Fruit fly (Drosophila melanogaster) whole organism, prepupa: ENCODE results near the gene GstD10.

Experiments used
- CG10631 ChIP-seq: fragments of 200-800 bp; sonication (Bioruptor generic); optimal IDR thresholded peaks from 2 replicates; lab custom pipeline; 2016; ENCODE audit warnings: missing biosample characterization, missing genetic modification characterization
- CG11762 ChIP-seq: fragments of 200-800 bp; sonication (Bioruptor generic); optimal IDR thresholded peaks from 3 replicates; lab custom pipeline; 2016; ENCODE audit warnings: missing biosample characterization, missing genetic modification characterization; ENCODE audit not compliant: insufficient read depth
- CG15336 ChIP-seq: fragments of 200-800 bp; sonication (Bioruptor generic); IDR thresholded peaks from 2 replicates; pipeline ENCODE4 v1.3.6; 2022; ENCODE audit warnings: missing biosample characterization, missing genetic modification characterization
- CG1621 ChIP-seq: fragments of 200-800 bp; sonication (Bioruptor generic); optimal IDR thresholded peaks from 3 replicates; lab custom pipeline; 2018; ENCODE audit warnings: missing biosample characterization, mild to moderate bottlenecking, missing genetic modification characterization
- CG16779 ChIP-seq: fragments of 200-800 bp; sonication (Bioruptor generic); optimal IDR thresholded peaks from 3 replicates; lab custom pipeline; 2017; ENCODE audit warnings: missing biosample characterization, mild to moderate bottlenecking, missing genetic modification characterization
- CG3032 ChIP-seq: fragments of 200-800 bp; optimal IDR thresholded peaks from 2 replicates; lab custom pipeline; 2019; ENCODE audit warnings: missing biosample characterization, mild to moderate bottlenecking, missing genetic modification characterization, moderate library complexity
- CG32006 ChIP-seq: fragments of 200-800 bp; sonication (Bioruptor generic); optimal IDR thresholded peaks from 3 replicates; lab custom pipeline; 2017; ENCODE audit warnings: missing biosample characterization, mild to moderate bottlenecking, missing genetic modification characterization
- CG34406 ChIP-seq: fragments of 200-800 bp; sonication (Bioruptor generic); optimal IDR thresholded peaks from 3 replicates; lab custom pipeline; 2016; ENCODE audit warnings: missing biosample characterization, missing genetic modification characterization
- CG3919 ChIP-seq: fragments of 200-800 bp; sonication (Bioruptor generic); optimal IDR thresholded peaks from 3 replicates; lab custom pipeline; 2016; ENCODE audit warnings: missing biosample characterization, missing genetic modification characterization
- CG6163 ChIP-seq: fragments of 200-800 bp; sonication (Bioruptor generic); IDR thresholded peaks from 3 replicates; pipeline ENCODE4 v1.3.6; 2022; ENCODE audit warnings: missing biosample characterization, missing genetic modification characterization
- CG6276 ChIP-seq: fragments of 200-800 bp; sonication (Bioruptor generic); optimal IDR thresholded peaks from 2 replicates; lab custom pipeline; 2017; ENCODE audit warnings: missing biosample characterization, mild to moderate bottlenecking, missing genetic modification characterization
- CG6854 ChIP-seq: fragments of 200-800 bp; sonication (Bioruptor generic); optimal IDR thresholded peaks from 2 replicates; lab custom pipeline; 2017; ENCODE audit warnings: missing biosample characterization, mild to moderate bottlenecking, missing genetic modification characterization
- CG7368 ChIP-seq: fragments of 200-800 bp; sonication (Bioruptor generic); optimal IDR thresholded peaks from 3 replicates; lab custom pipeline; 2016; ENCODE audit warnings: missing biosample characterization, missing genetic modification characterization
- CG8319 ChIP-seq: fragments of 200-800 bp; sonication (Bioruptor generic); optimal IDR thresholded peaks from 3 replicates; lab custom pipeline; 2016; ENCODE audit warnings: missing biosample characterization, missing genetic modification characterization
- CG8632 ChIP-seq: fragments of 200-800 bp; sonication (Bioruptor generic); optimal IDR thresholded peaks from 3 replicates; lab custom pipeline; 2016; ENCODE audit warnings: missing biosample characterization, missing genetic modification characterization
- CG9139 ChIP-seq: fragments of 200-800 bp; sonication (Bioruptor generic); optimal IDR thresholded peaks from 3 replicates; lab custom pipeline; 2017; ENCODE audit warnings: missing biosample characterization, mild to moderate bottlenecking, missing genetic modification characterization
- Eip75B ChIP-seq: fragments of 200-800 bp; sonication (Bioruptor generic); optimal IDR thresholded peaks from 3 replicates; lab custom pipeline; 2016; ENCODE audit warnings: missing biosample characterization, missing genetic modification characterization
- Eip78C ChIP-seq: fragments of 200-800 bp; sonication (Bioruptor generic); peaks from one replicate; lab custom pipeline; 2016; ENCODE audit warnings: missing biosample characterization, missing genetic modification characterization
- Eip93F ChIP-seq: fragments of 200-800 bp; sonication (Bioruptor generic); optimal IDR thresholded peaks from 2 replicates; lab custom pipeline; 2016; ENCODE audit warnings: missing biosample characterization, mild to moderate bottlenecking, missing genetic modification characterization
- Ets21C ChIP-seq: fragments of 200-800 bp; sonication (Bioruptor generic); optimal IDR thresholded peaks from 3 replicates; lab custom pipeline; 2016; ENCODE audit warnings: missing biosample characterization, missing genetic modification characterization
- Ets96B ChIP-seq: fragments of 200-800 bp; optimal IDR thresholded peaks from 2 replicates; lab custom pipeline; 2019; ENCODE audit warnings: missing biosample characterization, mild to moderate bottlenecking, missing genetic modification characterization, moderate library complexity
- Hr38 ChIP-seq: sonication (Bioruptor generic); optimal IDR thresholded peaks from 2 replicates; lab custom pipeline; 2016; ENCODE audit warnings: missing biosample characterization, missing genetic modification characterization
- Hr39 ChIP-seq: fragments of 200-800 bp; sonication (Bioruptor generic); optimal IDR thresholded peaks from 2 replicates; lab custom pipeline; 2016; ENCODE audit warnings: missing biosample characterization, missing genetic modification characterization
- Lpt ChIP-seq: fragments of 200-800 bp; sonication (Bioruptor generic); optimal IDR thresholded peaks from 3 replicates; lab custom pipeline; 2016; ENCODE audit warnings: missing biosample characterization, missing genetic modification characterization
- Met ChIP-seq: fragments of 200-800 bp; sonication (Bioruptor generic); optimal IDR thresholded peaks from 3 replicates; lab custom pipeline; 2016; ENCODE audit warnings: missing biosample characterization, missing genetic modification characterization
- Sox14 ChIP-seq: fragments of 200-800 bp; sonication (Bioruptor generic); optimal IDR thresholded peaks from 3 replicates; lab custom pipeline; 2016; ENCODE audit warnings: missing biosample characterization, missing genetic modification characterization
- Sox15 ChIP-seq: fragments of 200-800 bp; sonication (Bioruptor generic); optimal IDR thresholded peaks from 3 replicates; lab custom pipeline; 2016; ENCODE audit warnings: missing biosample characterization, missing genetic modification characterization
- achi ChIP-seq: fragments of 200-800 bp; sonication (Bioruptor generic); optimal IDR thresholded peaks from 3 replicates; lab custom pipeline; 2016; ENCODE audit warnings: missing biosample characterization, missing genetic modification characterization
- cyc ChIP-seq: fragments of 200-800 bp; sonication (Bioruptor generic); optimal IDR thresholded peaks from 3 replicates; lab custom pipeline; 2016; ENCODE audit warnings: missing biosample characterization, missing genetic modification characterization
- dac ChIP-seq: fragments of 200-800 bp; sonication (Bioruptor generic); optimal IDR thresholded peaks from 2 replicates; lab custom pipeline; 2017; ENCODE audit warnings: missing biosample characterization, mild to moderate bottlenecking, missing genetic modification characterization
- esn ChIP-seq: fragments of 200-800 bp; sonication (Bioruptor generic); optimal IDR thresholded peaks from 2 replicates; lab custom pipeline; 2016; ENCODE audit warnings: missing biosample characterization, mild to moderate bottlenecking, missing genetic modification characterization, moderate library complexity
- fkh ChIP-seq: fragments of 200-800 bp; sonication (Bioruptor generic); optimal IDR thresholded peaks from 3 replicates; lab custom pipeline; 2017; ENCODE audit warnings: missing biosample characterization, mild to moderate bottlenecking, missing genetic modification characterization, moderate library complexity
- lz ChIP-seq: fragments of 200-800 bp; sonication (Bioruptor generic); optimal IDR thresholded peaks from 3 replicates; lab custom pipeline; 2016; ENCODE audit warnings: missing biosample characterization, missing genetic modification characterization
- net ChIP-seq: fragments of 200-800 bp; sonication (Bioruptor generic); optimal IDR thresholded peaks from 3 replicates; lab custom pipeline; 2016; ENCODE audit warnings: missing biosample characterization, missing genetic modification characterization
- ss ChIP-seq, 2 experiments: fragments of 200-800 bp; sonication (Bioruptor generic); optimal IDR thresholded peaks; 2 replicates in 1 of 2; 3 replicates in 1 of 2; lab custom pipeline; 2017 to 2018; ENCODE audit warnings: mild to moderate bottlenecking in 2 of 2, missing biosample characterization in 2 of 2, missing genetic modification characterization in 2 of 2, moderate library complexity in 1 of 2
- svp ChIP-seq: fragments of 200-800 bp; sonication (Bioruptor generic); peaks from one replicate; lab custom pipeline; 2016; ENCODE audit warnings: missing biosample characterization, missing genetic modification characterization
- vri ChIP-seq: fragments of 200-800 bp; sonication (Bioruptor generic); optimal IDR thresholded peaks from 3 replicates; lab custom pipeline; 2016; ENCODE audit warnings: missing biosample characterization, mild to moderate bottlenecking, missing genetic modification characterization

Gene GstD10

DNA sequence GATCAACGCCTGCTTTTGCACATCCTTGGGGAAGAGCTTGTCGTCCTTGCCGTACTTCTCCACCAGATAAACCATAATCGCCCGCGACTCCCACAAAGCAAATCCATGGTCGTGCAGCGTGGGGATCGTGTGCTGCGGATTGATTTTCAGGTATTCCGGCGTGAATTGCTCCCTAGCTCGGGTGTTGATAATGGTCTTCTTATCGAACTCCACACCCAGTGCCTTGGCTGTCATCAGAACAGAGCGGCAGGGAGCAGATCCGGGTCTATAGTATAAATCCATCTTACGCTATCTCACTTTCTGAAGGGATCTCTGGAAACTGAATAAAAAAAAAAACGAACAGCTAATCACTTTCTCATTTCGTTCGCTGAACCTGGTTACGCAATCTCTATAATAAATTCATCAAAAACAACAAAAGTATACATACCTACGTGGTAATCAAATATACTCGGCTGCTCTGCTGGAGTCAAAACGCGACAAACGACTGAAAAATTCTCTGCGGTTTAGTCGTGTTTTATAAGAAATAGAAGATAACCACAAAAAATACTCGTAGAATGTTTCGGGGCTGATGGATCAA lies at the start of gene GstD10:
Gene GstD10, minus strand, starts transcription at position 472 of the 577 bp plus-strand sequence.
- no peak for TF ChIP-seq Sox14 (GFP tag; lab: Kevin White, UChicago)
- no peak for TF ChIP-seq CG6276
- TF ChIP-seq svp (GFP tag; lab: Kevin White, UChicago): peak; percentile 90
- TF ChIP-seq CG9139: no peak
- TF ChIP-seq Ets21C: no peak
- TF ChIP-seq vri (GFP tag; lab: Kevin White, UChicago): peak; percentile 75
- TF ChIP-seq dac (GFP tag; lab: Kevin White, UChicago): no peak

DNA sequence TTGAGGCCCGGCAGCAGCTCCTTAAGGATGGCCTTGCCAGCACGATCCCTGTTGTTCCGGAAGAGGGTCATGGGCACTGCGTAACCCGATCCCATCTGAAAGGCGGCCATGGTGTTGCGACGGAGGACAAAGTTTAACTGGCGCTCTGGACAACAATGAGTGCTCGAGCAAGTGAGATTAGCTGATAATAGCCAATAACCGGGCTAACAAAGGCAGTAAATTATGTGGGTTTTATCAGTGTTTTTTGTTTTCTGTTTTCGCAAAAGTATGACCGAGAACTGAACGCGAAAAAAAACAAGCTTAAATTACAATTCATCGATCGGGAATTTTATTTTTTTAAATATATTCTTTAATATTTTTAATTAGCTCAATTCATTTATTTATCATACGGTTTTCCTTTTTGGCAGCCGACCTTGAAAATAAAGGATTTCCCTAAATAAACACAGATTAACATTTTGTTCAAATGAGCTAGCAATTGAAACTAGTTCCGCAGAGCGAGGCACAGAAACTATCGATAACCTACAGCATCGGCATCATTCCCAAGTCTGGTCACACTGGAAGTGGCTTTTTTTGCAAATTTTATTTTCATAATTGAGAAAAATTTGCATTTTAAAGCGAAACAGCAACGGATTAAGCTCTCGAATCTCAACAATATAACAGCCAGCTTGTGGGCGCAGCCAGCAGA lies 47.9 kb upstream of the GstD10 start, which contains the start of the genes Dip-C and pps:
Gene Dip-C, minus strand, starts transcription at position 486 of the 685 bp plus-strand sequence.
Gene pps, plus strand, starts transcription at position 555 of the 685 bp plus-strand sequence.
- TF ChIP-seq CG34406: no peak
- peak; percentile 10 for TF ChIP-seq CG3032 (tag; lab: Kevin White, UChicago)
- no peak for TF ChIP-seq CG32006 (GFP tag; lab: Kevin White, UChicago)
- peak; percentile 51 for TF ChIP-seq CG6854
- TF ChIP-seq CG8632 (GFP tag; lab: Kevin White, UChicago): no peak
- peak; percentile 63 for TF ChIP-seq Sox14 (GFP tag; lab: Kevin White, UChicago)
- peak; percentile 32 for TF ChIP-seq esn (GFP tag; lab: Kevin White, UChicago)

DNA sequence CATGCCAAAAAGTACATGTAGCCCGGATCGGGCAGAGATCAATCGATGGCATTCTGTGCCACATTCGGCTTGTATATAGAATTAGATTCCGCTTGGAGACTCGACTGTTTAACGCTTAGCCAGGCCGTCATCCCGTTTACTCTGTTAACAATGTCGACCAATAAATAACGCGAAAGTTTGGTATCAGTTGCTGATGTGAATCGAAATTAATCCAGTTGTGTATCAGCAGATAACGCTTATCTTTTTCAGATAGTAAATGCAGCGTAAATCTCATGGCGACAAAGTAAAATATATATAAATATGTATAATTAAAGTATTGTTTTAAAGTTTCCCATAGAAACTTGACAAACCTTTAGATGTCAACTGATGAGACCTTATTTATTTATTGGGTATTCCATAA lies 45.9 kb upstream of the GstD10 start:
- no peak for TF ChIP-seq Eip93F (GFP tag; lab: Kevin White, UChicago)
- TF ChIP-seq Ets96B (tag; lab: Kevin White, UChicago): no peak
- no peak for TF ChIP-seq net (GFP tag; lab: Kevin White, UChicago)
- TF ChIP-seq CG16779 (tag; lab: Kevin White, UChicago): no peak
- no peak for TF ChIP-seq Eip75B (GFP tag; lab: Kevin White, UChicago)
- no peak for TF ChIP-seq CG34406

DNA sequence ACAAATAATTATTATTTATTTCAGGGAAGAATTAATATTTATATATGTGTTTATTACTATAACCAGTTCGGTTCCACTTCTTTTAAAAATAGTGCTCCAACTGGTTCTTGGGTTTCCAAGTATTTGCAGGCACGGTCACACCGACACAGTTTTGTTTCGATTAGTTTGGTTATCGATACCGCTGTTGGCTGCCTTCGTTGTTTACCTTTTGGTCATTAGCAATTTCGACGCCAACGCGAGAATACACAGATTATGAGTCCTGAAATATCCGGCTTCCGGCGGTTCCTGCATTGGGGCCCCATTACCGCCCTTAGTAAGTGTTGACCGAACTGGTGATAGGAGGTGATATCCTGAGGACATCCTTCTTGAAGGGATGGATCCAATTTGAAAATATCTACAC lies 42.6 kb upstream of the GstD10 start, which contains the start of gene CG5196:
Gene CG5196, plus strand, starts transcription at position 157 of the 400 bp plus-strand sequence.
- TF ChIP-seq ss (GFP tag; optimal IDR thresholded peaks at IDR 0.05; lab: Kevin White, UChicago) (peak in 1 of 2 experiments; percentile 38), CG6163 (GFP tag; lab: Robert Waterston, UW) (peak; percentile 20; the same call in 1 of the 3 replicates), CG3032 (tag; lab: Kevin White, UChicago) (no peak), Sox15 (GFP tag; lab: Kevin White, UChicago) (no peak), Sox14 (GFP tag; lab: Kevin White, UChicago) (peak; percentile 4), fkh (GFP tag; lab: Kevin White, UChicago) (peak; percentile 93), Ets96B (tag; lab: Kevin White, UChicago) (peak; percentile 10), Met (GFP tag; lab: Kevin White, UChicago) (no peak), Eip78C (GFP tag; lab: Kevin White, UChicago) (peak; percentile 67), CG15336 (GFP tag; lab: Robert Waterston, UW) (0 out of 2 replicates have a peak, but pooled peaks have one; percentile 25), CG6854 (peak; percentile 25), esn (GFP tag; lab: Kevin White, UChicago) (peak; percentile 25)

DNA sequence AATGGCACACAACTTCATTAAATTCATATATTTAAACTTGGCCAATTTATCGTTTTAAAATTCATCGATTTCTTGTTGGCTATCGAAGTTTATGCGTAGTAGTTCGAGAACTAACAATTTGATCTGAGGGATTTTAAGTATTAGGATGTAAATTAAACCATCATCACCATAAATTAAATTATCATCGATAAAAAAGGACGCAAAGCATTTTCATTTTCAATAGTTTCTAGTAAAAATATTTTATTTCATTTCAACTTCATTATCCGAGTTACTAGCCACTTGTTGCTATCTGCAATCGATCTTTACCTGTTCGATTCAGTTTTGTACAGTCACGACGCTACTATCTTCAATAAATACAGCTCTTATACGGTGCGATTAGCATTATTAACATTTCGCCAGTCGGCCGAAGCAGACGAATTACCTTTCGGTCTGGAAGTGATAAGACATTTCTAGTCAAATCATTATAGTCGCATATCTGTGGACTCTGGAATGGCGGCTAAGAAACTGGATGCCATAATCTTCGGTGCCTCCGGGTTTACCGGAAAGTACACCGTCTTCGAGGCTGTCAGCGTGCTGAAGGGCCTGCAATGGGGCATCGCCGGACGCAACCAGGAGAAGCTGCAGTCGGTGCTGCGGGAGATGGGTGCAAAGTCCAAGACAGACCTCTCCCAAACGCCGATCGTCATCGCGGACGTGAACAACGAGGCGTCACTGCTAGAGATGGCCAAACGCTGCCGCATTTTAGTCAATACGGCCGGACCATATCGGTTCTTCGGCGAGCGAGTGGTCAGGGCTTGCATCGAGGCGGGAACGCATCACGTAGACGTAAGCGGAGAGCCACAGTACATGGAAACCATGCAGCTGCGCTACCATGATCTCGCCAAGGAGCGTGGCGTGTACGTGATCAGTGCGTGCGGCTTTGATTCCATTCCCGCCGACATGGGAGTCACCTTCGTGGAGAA lies 41.0 kb upstream of the GstD10 start, which contains the start of gene CG5167:
Gene CG5167, plus strand, starts transcription at position 298 of the 962 bp plus-strand sequence.
- TF ChIP-seq CG6854 (peak; percentile 59), cyc (GFP tag; lab: Kevin White, UChicago) (peak; percentile 8), CG8319 (no peak), vri (GFP tag; lab: Kevin White, UChicago) (peak; percentile 16), Hr38 (GFP tag; lab: Kevin White, UChicago) (no peak), CG34406 (peak; percentile 36), CG15336 (GFP tag; lab: Robert Waterston, UW) (peak; percentile 42; the same call in 1 of the 2 replicates), ss (GFP tag; optimal IDR thresholded peaks at IDR 0.05; lab: Kevin White, UChicago) (peak; percentile 84 to 89), achi (GFP tag; lab: Kevin White, UChicago) (peak; percentile 32), CG7368 (GFP tag; lab: Kevin White, UChicago) (no peak), CG3919 (peak; percentile 43), Lpt (GFP tag; lab: Kevin White, UChicago) (peak; percentile 9), CG11762 (GFP tag; lab: Kevin White, UChicago) (peak; percentile 50), fkh (GFP tag; lab: Kevin White, UChicago) (peak; percentile 25), lz (GFP tag; lab: Kevin White, UChicago) (peak; percentile 58), Eip78C (GFP tag; lab: Kevin White, UChicago) (peak; percentile 87), CG1621 (tag; lab: Kevin White, UChicago) (peak; percentile 61), CG16779 (tag; lab: Kevin White, UChicago) (peak; percentile 87), Hr39 (peak; percentile 28), CG10631 (GFP tag; lab: Kevin White, UChicago) (no peak)
